Worm (Caenorhabditis elegans) whole organism, late embryonic: Measurements from ENCODE around the gene T26C12.2.
"Not testable (repeated sequence)": the region's sequence is repeated elsewhere in the genome, so short reads cannot be mapped to it uniquely, and the experiment has no call there.

Experiments
- C08G9.2 ChIP-seq: sonication (generic microtip); optimal IDR thresholded peaks from 2 replicates; lab custom pipeline; 2016; ENCODE audit warnings: mild to moderate bottlenecking, missing genetic modification characterization, moderate library complexity, missing compliant biosample characterization
- F13H6.1 ChIP-seq: sonication (generic microtip); optimal IDR thresholded peaks from 2 replicates; lab custom pipeline; 2016; ENCODE audit warnings: missing genetic modification characterization, missing compliant biosample characterization
- K09A11.1 ChIP-seq: sonication (generic microtip); optimal IDR thresholded peaks from 2 replicates; lab custom pipeline; 2017; ENCODE audit warnings: antibody characterized with exemption, mild to moderate bottlenecking, missing genetic modification characterization, missing compliant biosample characterization; ENCODE audit not compliant: insufficient read depth
- Y22D7AL.16 ChIP-seq: sonication (generic microtip); optimal IDR thresholded peaks from 2 replicates; lab custom pipeline; 2016; ENCODE audit warnings: missing genetic modification characterization, missing compliant biosample characterization
- ceh-14 ChIP-seq: sonication (generic microtip); optimal IDR thresholded peaks from 2 replicates; lab custom pipeline; 2016; ENCODE audit warnings: missing genotype, missing genetic modification characterization, missing compliant biosample characterization
- ceh-18 ChIP-seq: sonication (generic microtip); optimal IDR thresholded peaks from 2 replicates; lab custom pipeline; 2016; ENCODE audit warnings: missing genetic modification characterization, missing compliant biosample characterization
- ceh-19 ChIP-seq: fragments of 200-800 bp; sonication (Bioruptor generic); optimal IDR thresholded peaks from 2 replicates; lab custom pipeline; 2018; ENCODE audit warnings: mild to moderate bottlenecking, missing genetic modification characterization, missing compliant biosample characterization
- ceh-2 ChIP-seq: sonication (generic microtip); optimal IDR thresholded peaks from 2 replicates; lab custom pipeline; 2016; ENCODE audit warnings: missing genotype, missing genetic modification characterization, missing compliant biosample characterization
- ceh-22 ChIP-seq: sonication (generic microtip); optimal IDR thresholded peaks from 2 replicates; lab custom pipeline; 2017; ENCODE audit warnings: missing biosample characterization, missing genetic modification characterization
- ceh-45 ChIP-seq: fragments of 200-800 bp; sonication (Bioruptor generic); IDR thresholded peaks from 2 replicates; pipeline ENCODE4 v1.3.6; 2022; ENCODE audit warnings: missing genetic modification reagents, missing genetic modification characterization, missing compliant biosample characterization
- ceh-48 ChIP-seq: sonication (generic microtip); optimal IDR thresholded peaks from 2 replicates; lab custom pipeline; 2016; ENCODE audit warnings: missing genetic modification characterization, inconsistent platforms, missing compliant biosample characterization
- ceh-9 ChIP-seq: sonication (generic microtip); optimal IDR thresholded peaks from 2 replicates; lab custom pipeline; 2016; ENCODE audit warnings: mild to moderate bottlenecking, missing genetic modification characterization, inconsistent platforms, missing compliant biosample characterization
- che-1 ChIP-seq: sonication (generic microtip); optimal IDR thresholded peaks from 2 replicates; lab custom pipeline; 2016; ENCODE audit warnings: mild to moderate bottlenecking, missing genetic modification characterization, missing compliant biosample characterization
- dmd-4 ChIP-seq: sonication (generic microtip); optimal IDR thresholded peaks from 2 replicates; lab custom pipeline; 2016; ENCODE audit warnings: borderline replicate concordance, missing genetic modification characterization, missing compliant biosample characterization
- dve-1 ChIP-seq: sonication (generic microtip); optimal IDR thresholded peaks from 2 replicates; lab custom pipeline; 2017; ENCODE audit warnings: antibody characterized with exemption, mild to moderate bottlenecking, missing genetic modification characterization, missing compliant biosample characterization
- elt-2 ChIP-seq: sonication (generic microtip); optimal IDR thresholded peaks from 2 replicates; lab custom pipeline; 2016; ENCODE audit warnings: missing genetic modification reagents, missing genetic modification characterization, missing compliant biosample characterization
- elt-4 ChIP-seq: sonication (generic microtip); optimal IDR thresholded peaks from 2 replicates; lab custom pipeline; 2016; ENCODE audit warnings: missing genetic modification characterization, missing compliant biosample characterization
- eyg-1 ChIP-seq: sonication (generic microtip); optimal IDR thresholded peaks from 2 replicates; lab custom pipeline; 2016; ENCODE audit warnings: missing genotype, missing genetic modification characterization, missing compliant biosample characterization
- fax-1 ChIP-seq: sonication (generic microtip); optimal IDR thresholded peaks from 2 replicates; lab custom pipeline; 2016; ENCODE audit warnings: missing genotype, missing genetic modification characterization, missing compliant biosample characterization
- fkh-10 ChIP-seq: fragments of 150-350 bp; optimal IDR thresholded peaks from 2 replicates; lab custom pipeline; 2014; ENCODE audit warnings: missing biosample characterization, missing genetic modification reagents, missing genetic modification characterization
- fkh-6 ChIP-seq: sonication (generic microtip); optimal IDR thresholded peaks from 2 replicates; lab custom pipeline; 2016; ENCODE audit warnings: missing genetic modification characterization, missing compliant biosample characterization
- hlh-15 ChIP-seq: sonication (generic microtip); optimal IDR thresholded peaks from 2 replicates; lab custom pipeline; 2016; ENCODE audit warnings: missing genetic modification characterization, missing compliant biosample characterization
- hlh-8 ChIP-seq: sonication (generic microtip); optimal IDR thresholded peaks from 2 replicates; lab custom pipeline; 2016; ENCODE audit warnings: missing genotype, missing genetic modification characterization, missing compliant biosample characterization
- mec-3 ChIP-seq: sonication (generic microtip); optimal IDR thresholded peaks from 2 replicates; lab custom pipeline; 2016; ENCODE audit warnings: borderline replicate concordance, missing genetic modification characterization, missing compliant biosample characterization
- nfya-1 ChIP-seq: sonication (generic microtip); optimal IDR thresholded peaks from 2 replicates; lab custom pipeline; 2017; ENCODE audit warnings: missing genetic modification characterization, mild to moderate bottlenecking, missing compliant biosample characterization, antibody characterized with exemption, moderate library complexity
- odd-2 ChIP-seq: sonication (generic microtip); optimal IDR thresholded peaks from 2 replicates; lab custom pipeline; 2017; ENCODE audit warnings: antibody characterized with exemption, mild to moderate bottlenecking, missing genetic modification characterization, missing compliant biosample characterization
- pha-2 ChIP-seq: sonication (generic microtip); optimal IDR thresholded peaks from 2 replicates; lab custom pipeline; 2017; ENCODE audit warnings: mild to moderate bottlenecking, missing genetic modification characterization, missing compliant biosample characterization
- ref-2 ChIP-seq: sonication (generic microtip); optimal IDR thresholded peaks from 2 replicates; lab custom pipeline; 2016; ENCODE audit warnings: missing genetic modification characterization, missing compliant biosample characterization
- sdc-2 ChIP-seq: sonication (generic microtip); optimal IDR thresholded peaks from 2 replicates; lab custom pipeline; 2016; ENCODE audit warnings: missing genotype, missing genetic modification characterization, missing compliant biosample characterization
- sox-2 ChIP-seq: fragments of 200-800 bp; sonication (Bioruptor generic); IDR thresholded peaks from 2 replicates; pipeline ENCODE4 v1.3.6; 2022; ENCODE audit warnings: missing genetic modification reagents, missing genetic modification characterization, missing compliant biosample characterization
- sox-4 ChIP-seq: sonication (generic microtip); optimal IDR thresholded peaks from 2 replicates; lab custom pipeline; 2017; ENCODE audit warnings: mild to moderate bottlenecking, missing genetic modification characterization, inconsistent platforms, missing compliant biosample characterization
- tbx-2 ChIP-seq: sonication (generic microtip); optimal IDR thresholded peaks from 2 replicates; lab custom pipeline; 2016; ENCODE audit warnings: missing genetic modification characterization, missing compliant biosample characterization
- tbx-7 ChIP-seq: sonication (generic microtip); optimal IDR thresholded peaks from 2 replicates; lab custom pipeline; 2016; ENCODE audit warnings: missing genotype, missing genetic modification characterization, missing compliant biosample characterization
- unc-3 ChIP-seq, 2 experiments: fragments of 200-800 bp in 1 of 2; sonication (Bioruptor generic) in 1 of 2; sonication (generic microtip) in 1 of 2; conservative IDR thresholded peaks in 1 of 2; optimal IDR thresholded peaks in 1 of 2; 2 replicates each; pipeline versions ENCODE4 v1.3.6 to Lab custom; 2016 to 2022; ENCODE audit warnings: missing compliant biosample characterization in 2 of 2, missing genetic modification characterization in 2 of 2, missing genetic modification reagents in 1 of 2
- unc-42 ChIP-seq: sonication (generic microtip); optimal IDR thresholded peaks from 2 replicates; lab custom pipeline; 2016; ENCODE audit warnings: missing genotype, missing genetic modification characterization, missing compliant biosample characterization
- zip-5 ChIP-seq: sonication (generic microtip); optimal IDR thresholded peaks from 2 replicates; lab custom pipeline; 2016; ENCODE audit warnings: missing genetic modification characterization, missing compliant biosample characterization
- ztf-16 ChIP-seq: sonication (generic microtip); optimal IDR thresholded peaks from 2 replicates; lab custom pipeline; 2017; ENCODE audit warnings: missing genetic modification characterization, missing compliant biosample characterization

The T26C12.2 gene

DNA sequence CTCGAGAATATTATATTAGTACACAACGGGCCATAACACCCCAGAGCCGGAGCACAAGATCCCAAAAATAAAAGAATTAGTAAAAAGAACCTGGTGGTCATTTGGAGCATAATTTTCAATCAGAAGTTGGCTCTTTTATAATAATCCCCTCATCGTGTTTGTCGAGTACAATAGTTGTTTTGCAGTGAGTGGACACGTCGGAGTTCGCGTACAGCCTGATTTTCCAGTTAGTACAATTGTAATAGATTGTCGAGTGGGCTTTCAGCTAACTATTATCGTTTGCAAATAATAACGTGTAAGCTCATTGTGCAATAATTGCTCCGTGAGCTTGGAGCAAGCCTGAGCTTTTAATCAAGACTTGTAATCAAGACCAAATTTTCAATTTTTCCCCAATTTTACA is 41.9 kb upstream of the T26C12.2 start, which contains the start of gene W08E12.9:
Gene W08E12.9, minus strand, starts transcription at position 101 of the 400 bp plus-strand sequence.
- TF ChIP-seq unc-42 (tag; lab: Kevin White, UChicago), result no peak
- TF ChIP-seq C08G9.2 (tag; lab: Kevin White, UChicago), result no peak
- no peak for TF ChIP-seq mec-3
- no peak for TF ChIP-seq Y22D7AL.16 (tag; lab: Kevin White, UChicago)
- no peak for TF ChIP-seq tbx-7 (tag; lab: Kevin White, UChicago)
- TF ChIP-seq elt-2, result no peak
- no peak for TF ChIP-seq fkh-10
- no peak for TF ChIP-seq pha-2

DNA sequence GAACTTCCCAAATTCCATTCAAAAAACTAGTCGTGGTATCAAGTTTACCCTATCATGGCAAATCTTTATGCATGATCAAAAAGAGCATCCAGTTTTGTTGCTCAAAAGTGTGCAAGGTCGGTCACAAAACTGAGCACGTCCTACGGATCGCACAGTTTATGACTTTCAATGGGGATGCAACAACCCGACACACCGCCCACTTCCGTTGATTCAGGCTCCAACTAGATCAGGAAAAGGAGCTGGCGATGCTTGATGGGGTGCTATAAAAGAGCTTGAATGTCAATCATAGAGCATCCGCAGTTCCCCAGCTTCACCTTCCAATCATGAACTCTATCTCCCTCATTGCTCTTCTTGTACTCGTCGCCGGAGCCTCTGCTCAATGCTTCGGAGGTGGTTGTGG is 40.0 kb upstream of the T26C12.2 start, which contains the start of gene W08E12.2:
Gene W08E12.2, plus strand, starts transcription at position 301 of the 400 bp plus-strand sequence.
- no peak for TF ChIP-seq ceh-45 (GFP tag; lab: Robert Waterston, UW)
- no peak for TF ChIP-seq ceh-22 (tag; lab: Kevin White, UChicago)
- TF ChIP-seq ceh-19, result no peak
- TF ChIP-seq tbx-7 (tag; lab: Kevin White, UChicago), result no peak
- TF ChIP-seq ceh-2 (tag; lab: Kevin White, UChicago), result no peak
- no peak for TF ChIP-seq F13H6.1 (tag; lab: Kevin White, UChicago)
- no peak for TF ChIP-seq unc-3 (GFP tag; conservative IDR thresholded peaks at IDR 0.05; lab: Robert Waterston, UW)
- TF ChIP-seq unc-3 (tag; optimal IDR thresholded peaks at IDR 0.05; lab: Kevin White, UChicago), result no peak
- no peak for TF ChIP-seq odd-2 (tag; lab: Kevin White, UChicago)
- TF ChIP-seq ceh-14, result no peak
- no peak for TF ChIP-seq elt-4 (tag; lab: Kevin White, UChicago)
- no peak for TF ChIP-seq ceh-48 (tag; lab: Kevin White, UChicago)
- TF ChIP-seq sox-4 (tag; lab: Kevin White, UChicago), result no peak
- no peak for TF ChIP-seq hlh-8
- TF ChIP-seq hlh-15 (tag; lab: Kevin White, UChicago), result no peak
- TF ChIP-seq sdc-2 (tag; lab: Kevin White, UChicago), result no peak
- no peak for TF ChIP-seq fax-1 (tag; lab: Kevin White, UChicago)
- no peak for TF ChIP-seq tbx-2
- no peak for TF ChIP-seq ceh-9
- no peak for TF ChIP-seq che-1 (tag; lab: Kevin White, UChicago)

DNA sequence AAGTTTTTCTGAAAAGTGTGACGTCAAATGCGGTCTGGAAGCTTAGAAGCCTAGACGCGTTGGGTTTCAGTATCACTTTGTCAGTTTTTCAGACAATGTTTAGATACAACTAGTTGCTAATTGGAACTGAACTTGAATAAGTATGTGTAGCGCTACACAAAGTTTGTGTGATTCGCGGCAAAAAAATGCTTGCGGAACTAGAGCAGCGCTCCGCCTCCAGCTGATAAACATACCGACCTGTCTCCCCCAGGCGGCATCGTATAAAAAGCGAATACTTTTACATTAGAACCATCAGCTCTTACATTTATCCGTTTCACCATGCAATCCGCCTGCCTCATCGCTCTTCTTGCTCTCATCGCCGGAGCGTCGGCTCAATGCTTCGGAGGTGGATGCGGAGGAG is 38.1 kb upstream of the T26C12.2 start, which contains the start of gene idpp-12:
Gene idpp-12, plus strand, starts transcription at position 301 of the 400 bp plus-strand sequence.
- not testable (repeated sequence) for TF ChIP-seq ceh-2 (tag; lab: Kevin White, UChicago); ceh-18; dve-1 (tag; lab: Kevin White, UChicago)

DNA sequence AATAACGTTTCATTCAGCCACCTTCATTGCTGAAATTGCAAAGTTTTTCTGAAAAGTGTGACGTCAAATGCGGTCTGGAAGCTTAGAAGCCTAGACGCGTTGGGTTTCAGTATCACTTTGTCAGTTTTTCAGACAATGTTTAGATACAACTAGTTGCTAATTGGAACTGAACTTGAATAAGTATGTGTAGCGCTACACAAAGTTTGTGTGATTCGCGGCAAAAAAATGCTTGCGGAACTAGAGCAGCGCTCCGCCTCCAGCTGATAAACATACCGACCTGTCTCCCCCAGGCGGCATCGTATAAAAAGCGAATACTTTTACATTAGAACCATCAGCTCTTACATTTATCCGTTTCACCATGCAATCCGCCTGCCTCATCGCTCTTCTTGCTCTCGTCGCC is 36.5 kb upstream of the T26C12.2 start, which contains the start of gene W08E12.4:
Gene W08E12.4, plus strand, starts transcription at position 301 of the 400 bp plus-strand sequence.
- TF ChIP-seq ref-2, zip-5, ztf-16 (tag; lab: Kevin White, UChicago): not testable (repeated sequence)

DNA sequence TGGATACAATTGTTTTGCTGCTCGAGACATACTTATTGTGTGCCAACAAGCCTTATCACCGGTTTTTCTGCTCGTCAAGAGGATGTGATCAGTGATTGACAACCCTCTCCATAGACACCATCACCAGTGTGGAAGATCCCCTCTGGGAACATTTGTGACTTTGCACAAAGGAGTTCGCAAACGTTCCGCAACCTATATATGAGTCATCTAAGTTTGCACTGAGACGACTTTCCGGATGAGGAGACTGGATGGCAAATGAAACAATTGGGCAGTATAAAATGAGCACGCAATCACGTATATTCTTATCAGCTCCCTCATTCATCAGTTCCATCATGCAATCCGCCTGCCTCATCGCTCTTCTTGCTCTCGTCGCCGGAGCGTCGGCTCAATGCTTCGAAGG is 34.9 kb upstream of the T26C12.2 start, which contains the start of gene W08E12.5:
Gene W08E12.5, plus strand, starts transcription at position 301 of the 400 bp plus-strand sequence.
- TF ChIP-seq ceh-2 (tag; lab: Kevin White, UChicago) (no peak), dmd-4 (no peak), elt-4 (tag; lab: Kevin White, UChicago) (no peak), nfya-1 (tag; lab: Kevin White, UChicago) (no peak), odd-2 (tag; lab: Kevin White, UChicago) (no peak), ceh-45 (GFP tag; lab: Robert Waterston, UW) (no peak), eyg-1 (no peak), zip-5 (tag; lab: Kevin White, UChicago) (no peak), tbx-7 (tag; lab: Kevin White, UChicago) (no peak), sox-2 (GFP tag; lab: Robert Waterston, UW) (no peak), elt-2 (no peak), fax-1 (tag; lab: Kevin White, UChicago) (no peak), K09A11.1 (tag; lab: Kevin White, UChicago) (no peak), ceh-14 (no peak), fkh-6 (tag; lab: Kevin White, UChicago) (no peak)
